Worm (Caenorhabditis elegans): ENCODE measurements around the gene C17H12.10.

DNA sequence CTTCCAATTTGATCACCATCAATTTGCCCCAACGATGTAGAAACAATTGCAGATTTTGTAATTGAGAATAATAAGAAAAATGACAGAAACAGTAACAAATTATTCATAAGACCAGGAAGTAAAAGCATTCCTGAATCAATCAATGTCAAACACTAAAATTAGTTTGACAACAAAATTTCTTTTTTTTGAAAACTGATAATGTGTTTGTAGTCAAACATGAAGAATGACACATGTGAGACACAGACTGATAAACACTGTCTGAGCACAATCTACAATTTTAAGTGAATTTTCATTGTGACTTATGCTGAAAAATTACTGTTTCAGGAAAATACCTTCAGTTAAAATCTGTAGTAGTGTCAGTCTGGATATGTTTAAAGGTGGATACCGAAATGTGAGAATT lies 4.5 kb upstream of the C17H12.10 start, which contains the start of the genes cest-4 and C17H12.11:
- TF ChIP-seq rec-8 (tag; optimal IDR thresholded peaks at IDR 0.05) (no peak), pha-4 (tag; optimal IDR thresholded peaks at IDR 0.05) (no peak), T26A5.8 (tag; optimal IDR thresholded peaks at IDR 0.05) (no peak), ztf-22 (GFP tag; optimal IDR thresholded peaks at IDR 0.05) (no peak), lin-35 (GFP tag; optimal IDR thresholded peaks at IDR 0.05) (no peak), ztf-18 (tag; optimal IDR thresholded peaks at IDR 0.05) (no peak), sptf-2 (GFP tag; optimal IDR thresholded peaks at IDR 0.05) (no peak), unc-62 (GFP tag; optimal IDR thresholded peaks at IDR 0.05) (peak; percentile 25)
